Fruit fly (Drosophila melanogaster): ENCODE data around the gene Cog4.
A peak's percentile ranks its signal among the peaks of the same experiment; 100 is the strongest.

Cog4 gene

dm6 chr2L:10526953-10527584, 38.6 kb upstream of the Cog4 start, which contains the start of gene Lip4 (continued):
- TF ChIP-seq CG4854 (GFP tag; optimal IDR thresholded peaks at IDR 0.05) (peak; percentile 60), ATbp (GFP tag; optimal IDR thresholded peaks at IDR 0.05) (peak; percentile 22), Hr39 (optimal IDR thresholded peaks at IDR 0.05) (no peak), exex (tag; optimal IDR thresholded peaks at IDR 0.05) (no peak), CG10462 (GFP tag; optimal IDR thresholded peaks at IDR 0.05) (peak; percentile 66), C15 (GFP tag; IDR thresholded peaks at IDR 0.05) (0 out of 3 replicates have a peak, but pooled peaks have one; percentile 52), p53 (GFP tag; optimal IDR thresholded peaks at IDR 0.05) (no peak), tio (GFP tag; optimal IDR thresholded peaks at IDR 0.05) (peak; percentile 71), CG15011 (GFP tag; optimal IDR thresholded peaks at IDR 0.05) (peak; percentile 51), CG8359 (GFP tag; optimal IDR thresholded peaks at IDR 0.05; ENCODE audit: borderline replicate concordance) (peak; percentile 28), fd102C (GFP tag; optimal IDR thresholded peaks at IDR 0.05) (no peak), Oaz (GFP tag; IDR thresholded peaks at IDR 0.05) (peak; percentile 35; the same call in 1 of the 2 replicates), emc (GFP tag; optimal IDR thresholded peaks at IDR 0.05) (no peak), fu2 (GFP tag; optimal IDR thresholded peaks at IDR 0.05) (peak; percentile 14), TFAM (GFP tag; optimal IDR thresholded peaks at IDR 0.05) (no peak), CG9817 (tag; optimal IDR thresholded peaks at IDR 0.05) (peak; percentile 61), luna (GFP tag; optimal IDR thresholded peaks at IDR 0.05) (no peak), fru (optimal IDR thresholded peaks at IDR 0.05) (no peak), Scr (GFP tag; IDR thresholded peaks at IDR 0.05; ENCODE audit: partially characterized antibody) (no peak), Max (GFP tag; optimal IDR thresholded peaks at IDR 0.05) (peak; percentile 75), NC2α (GFP tag; optimal IDR thresholded peaks at IDR 0.05) (no peak), CG17359 (tag; optimal IDR thresholded peaks at IDR 0.05) (peak; percentile 71), Camta (GFP tag; optimal IDR thresholded peaks at IDR 0.05) (peak; percentile 36), sqz (GFP tag; optimal IDR thresholded peaks at IDR 0.05) (peak; percentile 33), CG10654 (GFP tag; optimal IDR thresholded peaks at IDR 0.05) (peak; percentile 65), Ets97D (GFP tag; optimal IDR thresholded peaks at IDR 0.05) (no peak), sim (GFP tag; IDR thresholded peaks at IDR 0.05) (no peak), CG18476 (GFP tag; optimal IDR thresholded peaks at IDR 0.05) (peak; percentile 59), Dad (GFP tag; optimal IDR thresholded peaks at IDR 0.05) (peak; percentile 42), CG17802 (tag; optimal IDR thresholded peaks at IDR 0.05) (peak; percentile 9), Trl (optimal IDR thresholded peaks at IDR 0.05) (no peak), Trl (GFP tag; optimal IDR thresholded peaks at IDR 0.05) (peak; percentile 29), CrebB (tag; optimal IDR thresholded peaks at IDR 0.05) (peak; percentile 54), Sox102F (GFP tag; optimal IDR thresholded peaks at IDR 0.05) (peak; percentile 86), inv (GFP tag; IDR thresholded peaks at IDR 0.05; ENCODE audit: partially characterized antibody) (no peak), CG10209 (GFP tag; optimal IDR thresholded peaks at IDR 0.05) (peak; percentile 75), HLH4C (GFP tag; IDR thresholded peaks at IDR 0.05; ENCODE audit: partially characterized antibody) (no peak), Dip2 (GFP tag; IDR thresholded peaks at IDR 0.05) (no peak), Deaf1 (tag; optimal IDR thresholded peaks at IDR 0.05) (peak; percentile 53), tna (GFP tag; IDR thresholded peaks at IDR 0.05; ENCODE audit: partially characterized antibody) (no peak), schlank (tag; optimal IDR thresholded peaks at IDR 0.05) (peak; percentile 14), CG4328 (GFP tag; optimal IDR thresholded peaks at IDR 0.05) (peak; percentile 38), Kr (GFP tag; optimal IDR thresholded peaks at IDR 0.05) (no peak), ara (GFP tag; IDR thresholded peaks at IDR 0.05) (peak; percentile 72), D (optimal IDR thresholded peaks at IDR 0.05) (no peak), D (GFP tag; optimal IDR thresholded peaks at IDR 0.05) (peak; percentile 43), CG5245 (GFP tag; optimal IDR thresholded peaks at IDR 0.05) (peak; percentile 63), Nf-YB (GFP tag; optimal IDR thresholded peaks at IDR 0.05) (peak; percentile 48), CG43689 (GFP tag; IDR thresholded peaks at IDR 0.05) (peak; percentile 53; the same call in 1 of the 2 replicates), CG7963 (GFP tag; IDR thresholded peaks at IDR 0.05; ENCODE audit: partially characterized antibody) (no peak), Med (GFP tag) (peak; percentile 90)

Measured in whole organism, embryonic.